Worm (Caenorhabditis elegans) whole organism, young adult: ENCODE measurements around the gene nhr-172.

ENCODE experiments used
- B0261.1 ChIP-seq: sonication (generic microtip); optimal IDR thresholded peaks from 2 replicates; lab custom pipeline; 2016; ENCODE audit warnings: mild to moderate bottlenecking, missing genetic modification characterization, moderate library complexity, missing compliant biosample characterization
- F10E7.11 ChIP-seq: sonication (generic microtip); optimal IDR thresholded peaks from 2 replicates; lab custom pipeline; 2017; ENCODE audit warnings: mild to moderate bottlenecking, missing genetic modification characterization, moderate library complexity, missing compliant biosample characterization
- F39B2.1 ChIP-seq: fragments of 200-800 bp; sonication (Bioruptor generic); IDR thresholded peaks from 2 replicates; pipeline ENCODE4 v1.3.6; 2022; ENCODE audit warnings: missing genetic modification reagents, missing genetic modification characterization, missing compliant biosample characterization
- K11D2.4 ChIP-seq: fragments of 200-800 bp; sonication (Bioruptor generic); IDR thresholded peaks from 2 replicates; pipeline ENCODE4 v1.3.6; 2022; ENCODE audit warnings: missing genetic modification reagents, missing genetic modification characterization, missing compliant biosample characterization
- Y53F4B.3 ChIP-seq: fragments of 200-800 bp; sonication (Bioruptor generic); IDR thresholded peaks from 2 replicates; pipeline ENCODE4 v1.3.6; 2022; ENCODE audit warnings: missing genetic modification reagents, missing genetic modification characterization, missing compliant biosample characterization
- Y53G8AR.9 ChIP-seq: fragments of 200-800 bp; sonication (Bioruptor generic); conservative IDR thresholded peaks from 2 replicates; pipeline ENCODE4 v1.3.6; 2022; ENCODE audit warnings: missing genetic modification reagents, missing genetic modification characterization, missing compliant biosample characterization
- Y67H2A.10 ChIP-seq: fragments of 200-800 bp; sonication (Bioruptor generic); conservative IDR thresholded peaks from 2 replicates; pipeline ENCODE4 v1.3.6; 2022; ENCODE audit warnings: missing genetic modification reagents, missing genetic modification characterization, missing compliant biosample characterization
- Y95B8A.8 ChIP-seq: fragments of 200-800 bp; sonication (Bioruptor generic); IDR thresholded peaks from 2 replicates; pipeline ENCODE4 v1.3.6; 2022; ENCODE audit warnings: missing genetic modification reagents, missing genetic modification characterization, missing compliant biosample characterization
- akir-1 ChIP-seq: fragments of 200-800 bp; sonication (Bioruptor generic); optimal IDR thresholded peaks from 2 replicates; lab custom pipeline; 2018; ENCODE audit warnings: mild to moderate bottlenecking, missing genetic modification characterization, moderate library complexity, missing compliant biosample characterization
- ama-1 ChIP-seq, 3 experiments: fragments of 150-350 bp in 1 of 3; sonication (generic microtip) in 2 of 3; optimal IDR thresholded peaks; 2 replicates each; lab custom pipeline; 2014 to 2018; ENCODE audit warnings: missing biosample characterization in 2 of 3, missing genetic modification characterization in 2 of 3, missing genetic modification reagents in 2 of 3
- ceh-58 ChIP-seq: fragments of 200-800 bp; sonication (Bioruptor generic); IDR thresholded peaks from 2 replicates; pipeline ENCODE4 v1.3.6; 2022; ENCODE audit warnings: missing genetic modification characterization, missing compliant biosample characterization
- die-1 ChIP-seq: sonication (generic microtip); optimal IDR thresholded peaks from 2 replicates; lab custom pipeline; 2016; ENCODE audit warnings: missing genotype, mild to moderate bottlenecking, missing genetic modification characterization, missing compliant biosample characterization
- efl-1 ChIP-seq: fragments of 150-350 bp; optimal IDR thresholded peaks from 2 replicates; lab custom pipeline; 2014; ENCODE audit warnings: missing biosample characterization, missing genetic modification reagents, missing genetic modification characterization
- egl-18 ChIP-seq: fragments of 200-800 bp; sonication (Bioruptor generic); IDR thresholded peaks from 2 replicates; pipeline ENCODE4 v1.3.6; 2022; ENCODE audit warnings: missing genetic modification reagents, missing genetic modification characterization, missing compliant biosample characterization
- egl-44 ChIP-seq: fragments of 200-800 bp; sonication (Bioruptor generic); IDR thresholded peaks from 2 replicates; pipeline ENCODE4 v1.3.6; 2022; ENCODE audit warnings: missing genetic modification reagents, missing genetic modification characterization, missing compliant biosample characterization
- fkh-3 ChIP-seq: sonication (generic microtip); optimal IDR thresholded peaks from 2 replicates; lab custom pipeline; 2016; ENCODE audit warnings: mild to moderate bottlenecking, missing genetic modification characterization, missing compliant biosample characterization
- gei-17 ChIP-seq: fragments of 200-800 bp; sonication (Bioruptor generic); optimal IDR thresholded peaks from 2 replicates; lab custom pipeline; 2018; ENCODE audit warnings: mild to moderate bottlenecking, missing genetic modification characterization, missing compliant biosample characterization
- lag-1 ChIP-seq: fragments of 200-800 bp; sonication (Bioruptor generic); IDR thresholded peaks from 2 replicates; pipeline ENCODE4 v1.3.6; 2022; ENCODE audit warnings: missing genetic modification reagents, missing genetic modification characterization, missing compliant biosample characterization
- lin-40 ChIP-seq: sonication (generic microtip); optimal IDR thresholded peaks from 2 replicates; lab custom pipeline; 2016; ENCODE audit warnings: missing genetic modification characterization, mild to moderate bottlenecking, missing compliant biosample characterization, missing genotype, missing genetic modification reagents
- lir-1 ChIP-seq: fragments of 200-800 bp; sonication (Bioruptor generic); conservative IDR thresholded peaks from 2 replicates; pipeline ENCODE4 v1.3.6; 2022; ENCODE audit warnings: missing genetic modification reagents, missing genetic modification characterization, missing compliant biosample characterization
- madf-10 ChIP-seq: sonication (generic microtip); optimal IDR thresholded peaks from 2 replicates; lab custom pipeline; 2016; ENCODE audit warnings: mild to moderate bottlenecking, missing genetic modification characterization, missing compliant biosample characterization
- madf-6 ChIP-seq: fragments of 200-800 bp; sonication (Bioruptor generic); IDR thresholded peaks from 2 replicates; pipeline ENCODE4 v1.3.6; 2022; ENCODE audit warnings: missing genetic modification reagents, missing genetic modification characterization, missing compliant biosample characterization
- mes-4 ChIP-seq: sonication (generic microtip); optimal IDR thresholded peaks from 2 replicates; lab custom pipeline; 2016; ENCODE audit warnings: missing genotype, missing genetic modification characterization, missing compliant biosample characterization
- mxl-1 ChIP-seq: sonication (generic microtip); optimal IDR thresholded peaks from 2 replicates; lab custom pipeline; 2016; ENCODE audit warnings: missing genetic modification characterization, missing compliant biosample characterization
- nfya-2 ChIP-seq: fragments of 200-800 bp; sonication (Bioruptor generic); IDR thresholded peaks from 2 replicates; pipeline ENCODE4 v1.3.6; 2022; ENCODE audit warnings: missing genetic modification reagents, missing genetic modification characterization, missing compliant biosample characterization
- nhr-27 ChIP-seq: fragments of 200-800 bp; sonication (Bioruptor generic); optimal IDR thresholded peaks from 2 replicates; lab custom pipeline; 2018; ENCODE audit warnings: mild to moderate bottlenecking, missing genetic modification characterization, moderate library complexity, missing compliant biosample characterization
- repo-1 ChIP-seq: sonication (generic microtip); optimal IDR thresholded peaks from 2 replicates; lab custom pipeline; 2017; ENCODE audit warnings: mild to moderate bottlenecking, missing genetic modification characterization, missing compliant biosample characterization
- rpc-1 ChIP-seq, 2 experiments: fragments of 150-350 bp in 1 of 2; sonication (generic microtip) in 1 of 2; optimal IDR thresholded peaks; 2 replicates each; lab custom pipeline; 2014 to 2018; ENCODE audit warnings: missing biosample characterization in 1 of 2, missing genetic modification characterization in 1 of 2, missing genetic modification reagents in 1 of 2, missing genotype in 1 of 2
- snpc-1.1 ChIP-seq: sonication (generic microtip); optimal IDR thresholded peaks from 2 replicates; lab custom pipeline; 2017; ENCODE audit warnings: missing genetic modification characterization, mild to moderate bottlenecking, missing compliant biosample characterization, antibody characterized with exemption, moderate library complexity, missing genotype, missing genetic modification reagents; ENCODE audit not compliant: insufficient read depth
- snpc-1.3 ChIP-seq: sonication (generic microtip); optimal IDR thresholded peaks from 2 replicates; lab custom pipeline; 2017; ENCODE audit warnings: missing genetic modification characterization, mild to moderate bottlenecking, missing compliant biosample characterization, antibody characterized with exemption, moderate library complexity, missing genotype, missing genetic modification reagents; ENCODE audit not compliant: insufficient read depth
- sptf-2 ChIP-seq: fragments of 200-800 bp; sonication (Bioruptor generic); optimal IDR thresholded peaks from 2 replicates; lab custom pipeline; 2018; ENCODE audit warnings: mild to moderate bottlenecking, missing genetic modification characterization, missing compliant biosample characterization
- tbp1 ChIP-seq: fragments of 200-800 bp; sonication (Bioruptor generic); optimal IDR thresholded peaks from 2 replicates; lab custom pipeline; 2018; ENCODE audit warnings: mild to moderate bottlenecking, missing genetic modification characterization, missing compliant biosample characterization
- tbx-9 ChIP-seq: sonication (generic microtip); optimal IDR thresholded peaks from 2 replicates; lab custom pipeline; 2016; ENCODE audit warnings: borderline replicate concordance, missing genetic modification characterization, inconsistent platforms, missing compliant biosample characterization
- tlf-1 ChIP-seq: fragments of 200-800 bp; sonication (Bioruptor generic); optimal IDR thresholded peaks from 2 replicates; lab custom pipeline; 2018; ENCODE audit warnings: mild to moderate bottlenecking, missing genetic modification characterization, missing compliant biosample characterization
- zim-3 ChIP-seq: sonication (generic microtip); optimal IDR thresholded peaks from 2 replicates; lab custom pipeline; 2017; ENCODE audit warnings: mild to moderate bottlenecking, missing genetic modification characterization, moderate library complexity, missing compliant biosample characterization
- ztf-18 ChIP-seq: sonication (generic microtip); optimal IDR thresholded peaks from 2 replicates; lab custom pipeline; 2016; ENCODE audit warnings: missing genotype, mild to moderate bottlenecking, missing genetic modification characterization, missing compliant biosample characterization
- ztf-22 ChIP-seq: fragments of 200-800 bp; sonication (Bioruptor generic); optimal IDR thresholded peaks from 2 replicates; lab custom pipeline; 2018; ENCODE audit warnings: mild to moderate bottlenecking, missing genetic modification characterization, moderate library complexity, missing compliant biosample characterization
- ztf-3 ChIP-seq: fragments of 200-800 bp; sonication (Bioruptor generic); optimal IDR thresholded peaks from 2 replicates; lab custom pipeline; 2018; ENCODE audit warnings: mild to moderate bottlenecking, missing genetic modification characterization, missing compliant biosample characterization

nhr-172 gene

ce11 chrV:7492924-7493323, 15.9 kb upstream of the nhr-172 start, which contains the start of gene srbc-10:
Gene srbc-10 (minus strand): TSS chrV:7493024.
- no peak for TF ChIP-seq mxl-1 (tag; lab: Kevin White, UChicago)
- no peak for TF ChIP-seq madf-10

ce11 chrV:7495189-7495588, 13.6 kb upstream of the nhr-172 start, which contains the start of gene srbc-11:
Gene srbc-11 (minus strand): TSS chrV:7495289.
- no peak for TF ChIP-seq B0261.1 (tag; lab: Kevin White, UChicago)
- TF ChIP-seq tbp1 = no peak
- TF ChIP-seq akir-1 = no peak
- no peak for TF ChIP-seq ztf-3 (GFP tag; lab: Kevin White, UChicago)
- no peak for TF ChIP-seq Y53F4B.3 (GFP tag; lab: Robert Waterston, UW)
- TF ChIP-seq lin-40 = no peak
- TF ChIP-seq lir-1 (GFP tag; lab: Robert Waterston, UW) = no peak
- no peak for TF ChIP-seq ztf-22
- TF ChIP-seq mes-4 (tag; lab: Kevin White, UChicago) = no peak
- TF ChIP-seq tbx-9 (tag; lab: Kevin White, UChicago) = no peak
- no peak for TF ChIP-seq die-1
- TF ChIP-seq repo-1 (tag; lab: Kevin White, UChicago) = no peak
- TF ChIP-seq, all 124 proteins: peak for 0

ce11 chrV:7497440-7497839, 11.4 kb upstream of the nhr-172 start, which contains the start of gene srh-79:
Gene srh-79 (plus strand): TSS chrV:7497740.
- TF ChIP-seq nfya-2 (GFP tag; lab: Robert Waterston, UW) = no peak
- no peak for TF ChIP-seq snpc-1.3 (tag; lab: Kevin White, UChicago)
- no peak for TF ChIP-seq tlf-1 (GFP tag; lab: Kevin White, UChicago)
- no peak for TF ChIP-seq ama-1 (optimal IDR thresholded peaks at IDR 0.05; lab: Kevin White, UChicago)
- TF ChIP-seq ama-1 (GFP tag; optimal IDR thresholded peaks at IDR 0.05; lab: Kevin White, UChicago) = no peak
- TF ChIP-seq Y67H2A.10 (GFP tag; lab: Robert Waterston, UW) = no peak
- no peak for TF ChIP-seq ztf-18 (tag; lab: Kevin White, UChicago)
- no peak for TF ChIP-seq mes-4 (tag; lab: Kevin White, UChicago)
- TF ChIP-seq efl-1 = no peak
- TF ChIP-seq sptf-2 = no peak
- no peak for TF ChIP-seq Y95B8A.8 (GFP tag; lab: Robert Waterston, UW)
- no peak for TF ChIP-seq gei-17 (GFP tag; lab: Kevin White, UChicago)
- TF ChIP-seq tbp1 = no peak
- no peak for TF ChIP-seq ceh-58 (GFP tag; lab: Robert Waterston, UW)
- TF ChIP-seq rpc-1 (optimal IDR thresholded peaks at IDR 0.05; lab: Kevin White, UChicago) = no peak
- no peak for TF ChIP-seq rpc-1 (tag; optimal IDR thresholded peaks at IDR 0.05; lab: Kevin White, UChicago)
- TF ChIP-seq nhr-27 (tag; lab: Kevin White, UChicago) = no peak
- TF ChIP-seq lag-1 (GFP tag; lab: Robert Waterston, UW) = no peak
- no peak for TF ChIP-seq K11D2.4 (GFP tag; lab: Robert Waterston, UW)
- TF ChIP-seq fkh-3 = no peak
- TF ChIP-seq Y53G8AR.9 (GFP tag; lab: Robert Waterston, UW) = no peak

- TF ChIP-seq madf-6 (GFP tag; lab: Robert Waterston, UW) (no peak), egl-44 (GFP tag; lab: Robert Waterston, UW) (no peak), F10E7.11 (tag; lab: Kevin White, UChicago) (no peak), egl-18 (GFP tag; lab: Robert Waterston, UW) (no peak), F39B2.1 (GFP tag; lab: Robert Waterston, UW) (no peak), snpc-1.1 (tag; lab: Kevin White, UChicago) (no peak), zim-3 (tag; lab: Kevin White, UChicago) (no peak), mxl-1 (tag; lab: Kevin White, UChicago) (no peak)
These were observed 7.6 kb upstream of the nhr-172 start for ce11 chrV:7501194-7501593.
